Worm (Caenorhabditis elegans): ENCODE data around the gene W02C12.2.
A peak's percentile ranks its signal among the peaks of the same experiment; 100 is the strongest.

W02C12.2 gene

DNA sequence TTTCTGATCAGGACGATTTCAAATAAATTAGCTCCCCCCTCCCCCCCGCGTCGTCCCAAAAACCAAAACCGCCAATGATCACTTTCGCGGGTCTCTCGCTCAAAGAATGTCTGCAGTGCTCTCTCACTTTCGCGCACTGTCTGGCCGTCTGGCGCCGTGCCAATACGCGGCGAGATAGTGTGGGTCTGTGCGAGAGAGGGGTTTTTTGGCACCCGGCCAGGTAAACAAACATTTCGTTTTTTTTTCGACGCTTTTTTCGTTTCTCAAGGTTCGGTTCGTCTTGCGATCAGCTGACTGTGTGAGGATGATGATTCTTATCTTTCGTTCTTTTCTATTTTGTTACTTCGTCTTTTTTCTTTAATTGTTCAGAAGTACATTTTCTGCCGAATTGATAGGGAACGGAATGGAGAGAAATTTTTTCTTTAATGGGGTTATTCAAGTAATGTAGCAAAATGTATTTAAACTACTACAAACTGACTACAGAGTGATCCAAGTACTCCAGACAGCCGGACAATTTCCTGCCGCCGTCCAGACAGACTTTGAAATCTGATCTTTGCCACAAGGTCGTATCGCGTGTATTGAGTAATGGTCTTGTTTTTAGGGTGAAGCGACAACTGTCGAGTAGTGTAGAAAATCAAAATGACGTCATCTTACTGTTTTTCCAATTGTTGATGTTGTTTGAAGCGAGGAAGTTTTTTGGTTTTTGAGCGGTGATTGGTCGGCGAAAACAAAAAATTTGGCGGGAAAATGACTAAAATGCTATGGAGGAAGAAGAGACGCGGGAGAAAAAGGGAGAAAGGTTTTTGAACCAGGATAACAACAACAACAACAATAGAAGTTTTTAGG lies 16.6 kb upstream of the W02C12.2 start (continued):
- TF ChIP-seq B0336.3 (GFP tag; IDR thresholded peaks at IDR 0.05) (peak; percentile 48; the same call in 1 of the 2 replicates), hlh-26 (GFP tag; conservative IDR thresholded peaks at IDR 0.05) (no peak)

DNA sequence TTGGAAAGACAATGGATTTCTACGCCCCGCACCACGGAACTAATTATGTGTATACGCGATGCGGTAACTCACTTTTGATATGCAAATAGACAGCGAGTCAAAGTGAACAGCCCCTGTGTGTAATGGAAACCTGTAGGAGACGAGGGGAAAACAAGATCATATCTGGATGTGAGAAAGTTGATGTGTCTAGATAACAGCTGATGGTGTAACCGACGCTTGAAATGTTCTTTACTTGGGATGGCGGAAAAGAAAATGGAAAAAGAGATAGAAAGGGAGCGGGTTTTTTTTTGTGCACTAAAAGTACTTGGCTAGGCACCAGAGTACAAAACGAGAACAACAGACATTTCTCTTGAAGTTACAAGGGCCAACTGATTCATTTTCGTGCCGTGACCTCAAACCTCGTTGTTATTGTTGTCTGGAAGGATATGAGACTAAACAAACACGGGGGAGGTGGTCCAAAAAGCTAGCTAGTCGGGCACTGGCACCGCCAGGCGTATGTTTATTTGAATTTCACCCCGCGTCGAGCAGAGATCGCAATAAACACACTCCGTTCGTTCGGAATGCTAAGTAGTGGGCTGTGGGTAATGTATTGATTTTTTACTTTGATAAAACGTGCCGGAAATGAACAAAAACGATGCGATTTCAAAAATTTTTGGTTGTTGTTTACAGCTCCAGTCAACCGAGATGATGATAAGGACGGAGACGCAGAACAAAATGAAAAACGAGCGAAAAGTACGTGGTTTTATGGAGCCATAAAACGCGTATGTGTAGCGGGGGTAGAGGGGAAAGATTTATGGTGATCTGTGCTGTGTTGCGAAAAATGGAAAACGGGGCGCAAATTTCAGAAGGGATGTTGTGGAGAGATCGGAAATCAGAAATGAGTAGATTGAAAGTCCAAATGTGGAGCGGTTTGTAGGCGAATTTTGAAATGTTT lies 14.3 kb upstream of the W02C12.2 start:
- TF ChIP-seq zfh-2 (GFP tag; conservative IDR thresholded peaks at IDR 0.05) (no peak), ceh-27 (GFP tag; optimal IDR thresholded peaks at IDR 0.05) (no peak), F57A8.1 (GFP tag; optimal IDR thresholded peaks at IDR 0.05) (no peak), rcor-1 (GFP tag; IDR thresholded peaks at IDR 0.05) (no peak), F49E8.2 (tag; optimal IDR thresholded peaks at IDR 0.05; ENCODE audit: insufficient read depth) (no peak), egrh-3 (GFP tag; IDR thresholded peaks at IDR 0.05) (no peak), nhr-80 (tag; optimal IDR thresholded peaks at IDR 0.05) (peak; percentile 38), Y95B8A.8 (GFP tag; IDR thresholded peaks at IDR 0.05) (no peak), ztf-25 (GFP tag; IDR thresholded peaks at IDR 0.05) (no peak), nfya-1 (tag; optimal IDR thresholded peaks at IDR 0.05; ENCODE audit: borderline replicate concordance, insufficient read depth) (no peak), cebp-1 (GFP tag; IDR thresholded peaks at IDR 0.05) (no peak), cebp-1 (tag; optimal IDR thresholded peaks at IDR 0.05) (peak; percentile 8), Y67H2A.10 (GFP tag; conservative IDR thresholded peaks at IDR 0.05) (no peak), chd-7 (tag; optimal IDR thresholded peaks at IDR 0.05) (no peak), F33H1.4 (GFP tag; IDR thresholded peaks at IDR 0.05) (no peak)

DNA sequence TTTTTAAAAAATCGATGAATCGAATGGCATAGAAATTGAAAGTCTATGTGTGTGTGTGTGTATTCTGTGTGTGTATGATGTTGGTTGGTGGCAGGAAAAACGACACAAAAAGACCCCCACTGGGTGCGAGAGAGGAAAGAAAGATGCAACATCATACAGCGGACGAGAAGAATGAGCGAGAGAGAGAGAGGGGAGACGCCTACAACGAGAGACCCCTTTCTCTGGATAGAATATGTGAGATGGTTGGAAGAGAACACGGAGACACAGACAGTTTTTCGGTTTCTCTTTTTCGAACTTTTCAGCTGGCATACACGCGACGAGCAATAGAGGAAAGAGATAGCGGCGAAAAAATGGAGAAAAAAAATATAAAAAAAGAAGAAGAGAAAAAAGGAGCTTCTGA lies 12.1 kb upstream of the W02C12.2 start:
- TF ChIP-seq madf-8 (GFP tag; conservative IDR thresholded peaks at IDR 0.05): no peak
- TF ChIP-seq nhr-80 (tag; optimal IDR thresholded peaks at IDR 0.05): peak; percentile 84
- peak; percentile 27 for TF ChIP-seq ztf-18 (tag; optimal IDR thresholded peaks at IDR 0.05)
- no peak for TF ChIP-seq ets-4 (GFP tag; optimal IDR thresholded peaks at IDR 0.05)
- no peak for TF ChIP-seq ceh-58 (GFP tag; IDR thresholded peaks at IDR 0.05)
- TF ChIP-seq C06A6.2 (GFP tag; conservative IDR thresholded peaks at IDR 0.05): peak; percentile 45; the same call in 1 of the 2 replicates
- no peak for TF ChIP-seq F39B2.1 (GFP tag; IDR thresholded peaks at IDR 0.05)
- no peak for TF ChIP-seq hrde-1 (tag; optimal IDR thresholded peaks at IDR 0.05; ENCODE audit: borderline replicate concordance)
- no peak for TF ChIP-seq hlh-26 (GFP tag; conservative IDR thresholded peaks at IDR 0.05)
- no peak for TF ChIP-seq nhr-90 (tag; optimal IDR thresholded peaks at IDR 0.05)
- TF ChIP-seq Y56A3A.18 (GFP tag; IDR thresholded peaks at IDR 0.05): no peak
- TF ChIP-seq B0019.2 (GFP tag; conservative IDR thresholded peaks at IDR 0.05): no peak
- TF ChIP-seq mes-4 (tag; optimal IDR thresholded peaks at IDR 0.05): no peak
- no peak for TF ChIP-seq sdz-38 (tag; optimal IDR thresholded peaks at IDR 0.05)
- TF ChIP-seq F55B11.4 (tag; optimal IDR thresholded peaks at IDR 0.05; ENCODE audit: borderline replicate concordance, insufficient read depth): no peak
- TF ChIP-seq rec-8 (tag; optimal IDR thresholded peaks at IDR 0.05): no peak
- 0 out of 2 replicates have a peak, but pooled peaks have one; percentile 34 for TF ChIP-seq pbrm-1 (GFP tag; IDR thresholded peaks at IDR 0.05)
- no peak for TF ChIP-seq zim-3 (tag; optimal IDR thresholded peaks at IDR 0.05)
- no peak for TF ChIP-seq athp-1 (tag; optimal IDR thresholded peaks at IDR 0.05)
- TF ChIP-seq lsl-1 (GFP tag; optimal IDR thresholded peaks at IDR 0.05): no peak
- TF ChIP-seq egl-18 (GFP tag; IDR thresholded peaks at IDR 0.05): no peak
- TF ChIP-seq ZK185.1 (tag; optimal IDR thresholded peaks at IDR 0.05; ENCODE audit: poor library complexity, severe bottlenecking): peak; percentile 11
- no peak for TF ChIP-seq tlf-1 (GFP tag; optimal IDR thresholded peaks at IDR 0.05)
- 0 out of 2 replicates have a peak, but pooled peaks have one; percentile 11 for TF ChIP-seq Y53G8AR.9 (GFP tag; conservative IDR thresholded peaks at IDR 0.05)
- TF ChIP-seq let-526 (GFP tag; IDR thresholded peaks at IDR 0.05): no peak
- no peak for TF ChIP-seq pha-4 (tag; optimal IDR thresholded peaks at IDR 0.05)
- peak; percentile 15 for TF ChIP-seq chd-7 (tag; optimal IDR thresholded peaks at IDR 0.05)
